Fruit fly (Drosophila melanogaster): ENCODE measurements around the gene eIF3e.

Gene eIF3e

dm6 chr3L:16803708-16804350, 17.1 kb upstream of the eIF3e start (continued):
- TF ChIP-seq CG1832 (GFP tag; optimal IDR thresholded peaks at IDR 0.05): no peak
- no peak for TF ChIP-seq CG42726 (GFP tag; IDR thresholded peaks at IDR 0.05; ENCODE audit: partially characterized antibody)
- no peak for TF ChIP-seq Hmx (GFP tag; optimal IDR thresholded peaks at IDR 0.05)
- no peak for TF ChIP-seq Hr39 (optimal IDR thresholded peaks at IDR 0.05)
- no peak for TF ChIP-seq CG33557 (GFP tag; optimal IDR thresholded peaks at IDR 0.05)
- 0 out of 2 replicates have a peak, but pooled peaks have one; percentile 7 for TF ChIP-seq ttk (GFP tag; IDR thresholded peaks at IDR 0.05)
- TF ChIP-seq crp (GFP tag; optimal IDR thresholded peaks at IDR 0.05): no peak
- no peak for TF ChIP-seq H15 (GFP tag; IDR thresholded peaks at IDR 0.05)
- peak; percentile 84 for TF ChIP-seq mirr (GFP tag; optimal IDR thresholded peaks at IDR 0.05)
- no peak for TF ChIP-seq CrebB (tag; optimal IDR thresholded peaks at IDR 0.05)
- no peak for TF ChIP-seq zen2 (GFP tag; IDR thresholded peaks at IDR 0.05; ENCODE audit: partially characterized antibody)
- TF ChIP-seq CG7839 (tag; optimal IDR thresholded peaks at IDR 0.05): peak; percentile 55
- TF ChIP-seq amos (GFP tag; IDR thresholded peaks at IDR 0.05; ENCODE audit: partially characterized antibody): no peak
- peak; percentile 82 for TF ChIP-seq GATAe (GFP tag; conservative IDR thresholded peaks at IDR 0.05)
- peak; percentile 41 for TF ChIP-seq CG17359 (tag; optimal IDR thresholded peaks at IDR 0.05)
- TF ChIP-seq dpn (GFP tag; optimal IDR thresholded peaks at IDR 0.05): no peak
- no peak for TF ChIP-seq tio (GFP tag; optimal IDR thresholded peaks at IDR 0.05)
- no peak for TF ChIP-seq Spps (tag; optimal IDR thresholded peaks at IDR 0.05)
- no peak for TF ChIP-seq CG4854 (GFP tag; optimal IDR thresholded peaks at IDR 0.05)
- no peak for TF ChIP-seq dm (GFP tag; optimal IDR thresholded peaks at IDR 0.05)
- peak; percentile 87 for TF ChIP-seq exex (tag; optimal IDR thresholded peaks at IDR 0.05)
- no peak for TF ChIP-seq p53 (GFP tag; optimal IDR thresholded peaks at IDR 0.05)
- TF ChIP-seq NC2α (GFP tag; optimal IDR thresholded peaks at IDR 0.05): no peak
- no peak for TF ChIP-seq CG9797 (GFP tag; optimal IDR thresholded peaks at IDR 0.05)
- TF ChIP-seq CG17328 (GFP tag; IDR thresholded peaks at IDR 0.05): no peak
- TF ChIP-seq Optix (GFP tag; IDR thresholded peaks at IDR 0.05): no peak
- peak; percentile 38; the same call in 1 of the 2 replicates for TF ChIP-seq gsb (GFP tag; IDR thresholded peaks at IDR 0.05)
- TF ChIP-seq CG2678 (tag; optimal IDR thresholded peaks at IDR 0.05): peak; percentile 77
- TF ChIP-seq CG14860 (GFP tag; IDR thresholded peaks at IDR 0.05; ENCODE audit: partially characterized antibody): no peak
- no peak for TF ChIP-seq Sin3A (optimal IDR thresholded peaks at IDR 0.05)
- TF ChIP-seq bsh (GFP tag; optimal IDR thresholded peaks at IDR 0.05): peak in 1 of 2 experiments; percentile 42
- TF ChIP-seq jigr1 (GFP tag; IDR thresholded peaks at IDR 0.05): no peak
- no peak for TF ChIP-seq CG7556 (GFP tag; optimal IDR thresholded peaks at IDR 0.05)
- TF ChIP-seq lab (GFP tag; optimal IDR thresholded peaks at IDR 0.05): peak; percentile 72
- peak; percentile 46; the same call in 1 of the 2 replicates for TF ChIP-seq Awh (GFP tag; IDR thresholded peaks at IDR 0.05)
- TF ChIP-seq wdn (GFP tag; IDR thresholded peaks at IDR 0.05): no peak
- TF ChIP-seq CG9727 (GFP tag; optimal IDR thresholded peaks at IDR 0.05): peak; percentile 28
- peak; percentile 54 for TF ChIP-seq CG31441 (GFP tag; IDR thresholded peaks at IDR 0.05)
- TF ChIP-seq zf30C (GFP tag; optimal IDR thresholded peaks at IDR 0.05): no peak
- no peak for TF ChIP-seq Ssrp (tag; optimal IDR thresholded peaks at IDR 0.05)
- TF ChIP-seq CG15514 (GFP tag; optimal IDR thresholded peaks at IDR 0.05): peak; percentile 53
- no peak for TF ChIP-seq stwl (tag; optimal IDR thresholded peaks at IDR 0.05)
- no peak for TF ChIP-seq Hsf (GFP tag; optimal IDR thresholded peaks at IDR 0.05)
- no peak for TF ChIP-seq CG2889 (GFP tag; IDR thresholded peaks at IDR 0.05)
- no peak for TF ChIP-seq Dp (GFP tag; optimal IDR thresholded peaks at IDR 0.05)
- TF ChIP-seq CG7357 (GFP tag; IDR thresholded peaks at IDR 0.05): no peak
- TF ChIP-seq CG1602 (GFP tag; optimal IDR thresholded peaks at IDR 0.05): no peak
- no peak for TF ChIP-seq CG18764 (GFP tag; optimal IDR thresholded peaks at IDR 0.05)
- TF ChIP-seq esg (GFP tag; conservative IDR thresholded peaks at IDR 0.05): no peak
- TF ChIP-seq vfl (GFP tag; optimal IDR thresholded peaks at IDR 0.05): no peak
